Fruit fly (Drosophila melanogaster): ENCODE measurements around the gene Cul2.

Cul2 gene

DNA sequence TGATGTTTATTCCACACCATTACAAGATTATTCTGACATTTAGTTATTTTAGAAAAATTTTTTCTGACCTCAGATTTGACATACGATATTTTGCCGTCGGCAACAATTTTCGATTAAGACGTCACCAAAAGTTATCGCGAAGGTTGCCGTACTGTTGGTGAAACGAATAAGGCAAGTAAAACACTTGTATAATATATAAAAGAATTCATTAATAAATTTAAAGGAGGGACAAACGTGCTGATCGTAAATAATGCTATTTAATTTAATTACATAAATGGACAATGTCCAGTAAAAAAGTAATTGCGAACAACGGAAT, 34.1 kb upstream of the Cul2 start:
- TF ChIP-seq dl (GFP tag; optimal IDR thresholded peaks at IDR 0.05; ENCODE audit: insufficient read depth in 1 of 2, partially characterized antibody in 2 of 2) (no peak), usp (GFP tag; optimal IDR thresholded peaks at IDR 0.05) (no peak), fru (GFP tag; optimal IDR thresholded peaks at IDR 0.05) (no peak), GATAd (GFP tag; optimal IDR thresholded peaks at IDR 0.05) (no peak), Dif (GFP tag; optimal IDR thresholded peaks at IDR 0.05; ENCODE audit: partially characterized antibody) (no peak), Jra (GFP tag; optimal IDR thresholded peaks at IDR 0.05) (no peak), Hr78 (GFP tag; optimal IDR thresholded peaks at IDR 0.05) (no peak), OdsH (GFP tag; optimal IDR thresholded peaks at IDR 0.05) (no peak), h (GFP tag; optimal IDR thresholded peaks at IDR 0.05) (no peak), brk (GFP tag; optimal IDR thresholded peaks at IDR 0.05) (no peak), sv (GFP tag; optimal IDR thresholded peaks at IDR 0.05) (no peak)

- TF ChIP-seq Abd-B (GFP tag; optimal IDR thresholded peaks at IDR 0.05) (no peak), GATAd (GFP tag; optimal IDR thresholded peaks at IDR 0.05) (no peak), dmrt93B (GFP tag; optimal IDR thresholded peaks at IDR 0.05) (no peak), foxo (GFP tag; optimal IDR thresholded peaks at IDR 0.05) (no peak), sage (GFP tag; optimal IDR thresholded peaks at IDR 0.05) (no peak), HLH106 (tag; optimal IDR thresholded peaks at IDR 0.05) (no peak), tai (GFP tag; optimal IDR thresholded peaks at IDR 0.05) (no peak), Hr78 (GFP tag; optimal IDR thresholded peaks at IDR 0.05) (no peak), Rel (GFP tag; optimal IDR thresholded peaks at IDR 0.05) (no peak), Rel (tag; optimal IDR thresholded peaks at IDR 0.05) (no peak), brk (GFP tag; optimal IDR thresholded peaks at IDR 0.05) (no peak), h (GFP tag; optimal IDR thresholded peaks at IDR 0.05) (no peak), lola (GFP tag; optimal IDR thresholded peaks at IDR 0.05) (no peak), usp (GFP tag; optimal IDR thresholded peaks at IDR 0.05) (no peak), Mio (GFP tag; optimal IDR thresholded peaks at IDR 0.05) (no peak), Sp1 (GFP tag; optimal IDR thresholded peaks at IDR 0.05) (no peak), dsf (GFP tag; optimal IDR thresholded peaks at IDR 0.05; ENCODE audit: borderline replicate concordance) (no peak)
These were observed 30.6 kb upstream of the Cul2 start for dm6 chr2L:21627957-21628356.

- TF ChIP-seq Hnf4 (GFP tag; optimal IDR thresholded peaks at IDR 0.05) (peak; percentile 16), rgr (GFP tag; optimal IDR thresholded peaks at IDR 0.05) (no peak), brk (GFP tag; optimal IDR thresholded peaks at IDR 0.05) (peak; percentile 2), Dif (GFP tag; optimal IDR thresholded peaks at IDR 0.05; ENCODE audit: partially characterized antibody) (peak; percentile 46), br (GFP tag; optimal IDR thresholded peaks at IDR 0.05) (no peak), Rel (GFP tag; optimal IDR thresholded peaks at IDR 0.05) (no peak), Rel (tag; optimal IDR thresholded peaks at IDR 0.05) (no peak), jim (GFP tag; optimal IDR thresholded peaks at IDR 0.05) (no peak), Myc (optimal IDR thresholded peaks at IDR 0.05) (no peak), Sp1 (GFP tag; optimal IDR thresholded peaks at IDR 0.05) (peak; percentile 3)
These were observed 30.0 kb upstream of the Cul2 start for dm6 chr2L:21628533-21628932.

- peak; percentile 7 for TF ChIP-seq jim (GFP tag; optimal IDR thresholded peaks at IDR 0.05)
- peak; percentile 33 for TF ChIP-seq psq (GFP tag; optimal IDR thresholded peaks at IDR 0.05)
- TF ChIP-seq h (GFP tag; optimal IDR thresholded peaks at IDR 0.05), result no peak
- peak; percentile 75 for TF ChIP-seq N (GFP tag; optimal IDR thresholded peaks at IDR 0.05)
- peak; percentile 38 for TF ChIP-seq sage (GFP tag; optimal IDR thresholded peaks at IDR 0.05)
- peak; percentile 43 for TF ChIP-seq rgr (GFP tag; optimal IDR thresholded peaks at IDR 0.05)
- TF ChIP-seq br (GFP tag; optimal IDR thresholded peaks at IDR 0.05), result no peak
- peak; percentile 43 for TF ChIP-seq Jra (GFP tag; optimal IDR thresholded peaks at IDR 0.05)
- peak; percentile 52 for TF ChIP-seq fru (GFP tag; optimal IDR thresholded peaks at IDR 0.05)
- peak; percentile 82 for TF ChIP-seq Dif (GFP tag; optimal IDR thresholded peaks at IDR 0.05; ENCODE audit: partially characterized antibody)
- TF ChIP-seq CG9705 (GFP tag; optimal IDR thresholded peaks at IDR 0.05), result no peak
- peak; percentile 26 for TF ChIP-seq CrebA (GFP tag; optimal IDR thresholded peaks at IDR 0.05; ENCODE audit: borderline replicate concordance)
- no peak for TF ChIP-seq usp (GFP tag; optimal IDR thresholded peaks at IDR 0.05)
- TF ChIP-seq Mio (GFP tag; optimal IDR thresholded peaks at IDR 0.05), result no peak
- TF ChIP-seq dl (GFP tag; optimal IDR thresholded peaks at IDR 0.05; ENCODE audit: insufficient read depth in 1 of 2, partially characterized antibody in 2 of 2), result peak in 1 of 2 experiments; percentile 58
- TF ChIP-seq Hr83 (GFP tag; optimal IDR thresholded peaks at IDR 0.05; ENCODE audit: poor library complexity, severe bottlenecking), result peak; percentile 94
These were observed 29.3 kb upstream of the Cul2 start for dm6 chr2L:21629149-21629813.
